Worm (Caenorhabditis elegans) whole organism, midembryonic: ENCODE results near the gene Y73B6BL.12.

Experiments used
- med-1 ChIP-seq: sonication (generic microtip); optimal IDR thresholded peaks from 2 replicates; lab custom pipeline; 2017; ENCODE audit warnings: missing genetic modification characterization, mild to moderate bottlenecking, missing compliant biosample characterization, antibody characterized with exemption, missing genetic modification reagents; ENCODE audit not compliant: insufficient read depth
- tab-1 ChIP-seq: fragments of 200-800 bp; sonication (Bioruptor generic); IDR thresholded peaks from 2 replicates; pipeline ENCODE4 v1.3.6; 2022; ENCODE audit warnings: missing genetic modification characterization, missing compliant biosample characterization
- ztf-23 ChIP-seq: fragments of 200-800 bp; sonication (Bioruptor generic); IDR thresholded peaks from 2 replicates; pipeline ENCODE4 v1.3.6; 2022; ENCODE audit warnings: missing genetic modification reagents, missing genetic modification characterization, missing compliant biosample characterization

- no peak for TF ChIP-seq ztf-23 (GFP tag; lab: Robert Waterston, UW)
- TF ChIP-seq tab-1 (GFP tag; lab: Robert Waterston, UW) = no peak
- TF ChIP-seq med-1 (GFP tag; lab: Kevin White, UChicago) = no peak
Measured at ce11 chrIV:6329339-6329738, 12.1 kb upstream of the Y73B6BL.12 start, which contains the start of gene seu-1.
